Worm (Caenorhabditis elegans) whole organism, L3 larva: ENCODE results near the gene txt-13.

Source experiments
- R02D3.7 ChIP-seq: fragments of 150-350 bp; optimal IDR thresholded peaks from 2 replicates; lab custom pipeline; 2014; ENCODE audit warnings: missing biosample characterization, missing genetic modification characterization
- fkh-10 ChIP-seq: sonication (generic microtip); optimal IDR thresholded peaks from 2 replicates; lab custom pipeline; 2017; ENCODE audit warnings: missing biosample characterization, missing genetic modification reagents, missing genetic modification characterization
- snpc-4 ChIP-seq: fragments of 150-350 bp; optimal IDR thresholded peaks from 2 replicates; lab custom pipeline; 2014; ENCODE audit warnings: missing biosample characterization, missing genetic modification characterization
- unc-62 ChIP-seq: fragments of 150-350 bp; sonication (generic microtip); optimal IDR thresholded peaks from 4 replicates; lab custom pipeline; 2014; ENCODE audit warnings: missing biosample characterization, missing genetic modification reagents, missing genetic modification characterization
- ztf-11 ChIP-seq: fragments of 150-350 bp; optimal IDR thresholded peaks from 2 replicates; lab custom pipeline; 2014; ENCODE audit warnings: missing biosample characterization, missing genetic modification characterization

- TF ChIP-seq fkh-10 (GFP tag; lab: Kevin White, UChicago) (no peak), snpc-4 (tag; lab: Kevin White, UChicago) (no peak), R02D3.7 (tag; lab: Kevin White, UChicago) (no peak), unc-62 (GFP tag; lab: Kevin White, UChicago) (no peak), ztf-11 (tag; lab: Kevin White, UChicago) (no peak)
Observed at ce11 chrII:10602184-10602583, 31.8 kb downstream of the txt-13 start, which contains the start of gene srv-2.
